Worm (Caenorhabditis elegans) whole organism, young adult: ENCODE results near the gene gspd-1.

Experiments used
- D2030.7 ChIP-seq: fragments of 200-800 bp; sonication (Bioruptor generic); IDR thresholded peaks from 2 replicates; pipeline ENCODE4 v1.3.6; 2022; ENCODE audit warnings: missing genetic modification reagents, missing genetic modification characterization, missing compliant biosample characterization
- K11D2.4 ChIP-seq: fragments of 200-800 bp; sonication (Bioruptor generic); IDR thresholded peaks from 2 replicates; pipeline ENCODE4 v1.3.6; 2022; ENCODE audit warnings: missing genetic modification reagents, missing genetic modification characterization, missing compliant biosample characterization
- attf-3 ChIP-seq: fragments of 200-800 bp; sonication (Bioruptor generic); conservative IDR thresholded peaks from 2 replicates; pipeline ENCODE4 v1.3.6; 2022; ENCODE audit warnings: missing genetic modification reagents, missing genetic modification characterization, missing compliant biosample characterization
- ceh-27 ChIP-seq: fragments of 200-800 bp; sonication (Bioruptor generic); optimal IDR thresholded peaks from 2 replicates; lab custom pipeline; 2018; ENCODE audit warnings: mild to moderate bottlenecking, missing genetic modification characterization, moderate library complexity, missing compliant biosample characterization
- fkh-3 ChIP-seq: sonication (generic microtip); optimal IDR thresholded peaks from 2 replicates; lab custom pipeline; 2016; ENCODE audit warnings: mild to moderate bottlenecking, missing genetic modification characterization, missing compliant biosample characterization
- him-1 ChIP-seq: sonication (generic microtip); optimal IDR thresholded peaks from 2 replicates; lab custom pipeline; 2016; ENCODE audit warnings: missing genotype, missing genetic modification reagents, missing genetic modification characterization, missing compliant biosample characterization
- let-607 ChIP-seq, 2 experiments: fragments of 200-800 bp in 1 of 2; sonication (Bioruptor generic) in 1 of 2; sonication (generic microtip) in 1 of 2; optimal IDR thresholded peaks; 2 replicates each; lab custom pipeline; 2016 to 2018; ENCODE audit warnings: mild to moderate bottlenecking in 2 of 2, missing compliant biosample characterization in 2 of 2, missing genetic modification characterization in 2 of 2, moderate library complexity in 2 of 2, missing genotype in 1 of 2
- lsl-1 ChIP-seq: fragments of 200-800 bp; sonication (Bioruptor generic); optimal IDR thresholded peaks from 2 replicates; lab custom pipeline; 2018; ENCODE audit warnings: mild to moderate bottlenecking, missing genetic modification characterization, moderate library complexity, missing compliant biosample characterization
- lsy-27 ChIP-seq: sonication (generic microtip); optimal IDR thresholded peaks from 2 replicates; lab custom pipeline; 2017; ENCODE audit warnings: missing genetic modification characterization, mild to moderate bottlenecking, missing compliant biosample characterization, antibody characterized with exemption, missing genotype, borderline replicate concordance; ENCODE audit not compliant: insufficient read depth
- snpc-4 ChIP-seq, 5 experiments: fragments of 150-350 bp in 1 of 5; sonication (generic microtip) in 4 of 5; optimal IDR thresholded peaks; 2 replicates each; lab custom pipeline; 2014 to 2018; ENCODE audit warnings: missing genetic modification characterization in 5 of 5, missing biosample characterization in 3 of 5, antibody characterized with exemption in 2 of 5, mild to moderate bottlenecking in 2 of 5, missing compliant biosample characterization in 2 of 5, missing genotype in 2 of 5, moderate library complexity in 2 of 5, missing genetic modification reagents in 1 of 5
- xnd-1 ChIP-seq: sonication (generic microtip); optimal IDR thresholded peaks from 2 replicates; lab custom pipeline; 2016; ENCODE audit warnings: missing genotype, missing genetic modification reagents, missing genetic modification characterization, missing compliant biosample characterization
- ztf-3 ChIP-seq: fragments of 200-800 bp; sonication (Bioruptor generic); optimal IDR thresholded peaks from 2 replicates; lab custom pipeline; 2018; ENCODE audit warnings: mild to moderate bottlenecking, missing genetic modification characterization, missing compliant biosample characterization
- ztf-6 ChIP-seq: fragments of 200-800 bp; sonication (Bioruptor generic); IDR thresholded peaks from 2 replicates; pipeline ENCODE4 v1.3.6; 2022; ENCODE audit warnings: missing genetic modification reagents, missing genetic modification characterization, missing compliant biosample characterization

ce11 chrIV:11307770-11308169 is 9.4 kb upstream of the gspd-1 start:
- TF ChIP-seq xnd-1 (no peak), D2030.7 (GFP tag; lab: Robert Waterston, UW) (no peak), ztf-6 (GFP tag; lab: Robert Waterston, UW) (no peak), ceh-27 (no peak), ztf-3 (no peak), fkh-3 (tag; lab: Kevin White, UChicago) (no peak), K11D2.4 (GFP tag; lab: Robert Waterston, UW) (no peak), let-607 (tag; optimal IDR thresholded peaks at IDR 0.05; lab: Kevin White, UChicago) (no peak), him-1 (no peak), snpc-4 (GFP tag; optimal IDR thresholded peaks at IDR 0.05; lab: Kevin White, UChicago) (no peak), snpc-4 (tag; optimal IDR thresholded peaks at IDR 0.05; lab: Kevin White, UChicago) (no peak), lsl-1 (GFP tag; lab: Kevin White, UChicago) (no peak), attf-3 (GFP tag; lab: Robert Waterston, UW) (no peak), lsy-27 (tag; lab: Kevin White, UChicago) (no peak)
